Fruit fly (Drosophila melanogaster) whole organism, embryonic: ENCODE results near the gene path.

Experiments
- Adf1 ChIP-seq: fragments of 200-800 bp; sonication (Bioruptor generic); IDR thresholded peaks from 2 replicates; pipeline ENCODE4 v1.3.6; 2022; ENCODE audit warnings: missing biosample characterization, missing genetic modification characterization
- CG11398 ChIP-seq: fragments of 200-800 bp; sonication (Bioruptor generic); optimal IDR thresholded peaks from 2 replicates; lab custom pipeline; 2016; ENCODE audit warnings: missing biosample characterization, missing genetic modification characterization
- CG11723 ChIP-seq: fragments of 200-800 bp; sonication (Bioruptor generic); optimal IDR thresholded peaks from 2 replicates; lab custom pipeline; 2017; ENCODE audit warnings: missing biosample characterization, mild to moderate bottlenecking, missing genetic modification characterization
- CG13894 ChIP-seq: fragments of 200-800 bp; sonication (Bioruptor generic); optimal IDR thresholded peaks from 3 replicates; lab custom pipeline; 2018; ENCODE audit warnings: missing biosample characterization, mild to moderate bottlenecking, missing genetic modification characterization, moderate library complexity
- CG14710 ChIP-seq: fragments of 200-800 bp; sonication (Bioruptor generic); optimal IDR thresholded peaks from 3 replicates; lab custom pipeline; 2019; ENCODE audit warnings: missing biosample characterization, mild to moderate bottlenecking, missing genetic modification characterization, moderate library complexity
- CG1602 ChIP-seq: fragments of 200-800 bp; sonication (Bioruptor generic); optimal IDR thresholded peaks from 3 replicates; lab custom pipeline; 2016; ENCODE audit warnings: missing biosample characterization, missing genetic modification characterization
- CG16863 ChIP-seq: fragments of 200-800 bp; sonication (Bioruptor generic); optimal IDR thresholded peaks from 3 replicates; lab custom pipeline; 2016; ENCODE audit warnings: missing biosample characterization, missing genetic modification characterization
- CG17912 ChIP-seq: fragments of 200-800 bp; sonication (Bioruptor generic); optimal IDR thresholded peaks from 2 replicates; lab custom pipeline; 2018; ENCODE audit warnings: missing biosample characterization, mild to moderate bottlenecking, missing genetic modification characterization
- CG3407 ChIP-seq: fragments of 200-800 bp; sonication (Bioruptor generic); optimal IDR thresholded peaks from 2 replicates; lab custom pipeline; 2018; ENCODE audit warnings: missing biosample characterization, mild to moderate bottlenecking, missing genetic modification characterization
- CG34224 ChIP-seq: fragments of 200-800 bp; sonication (Bioruptor generic); IDR thresholded peaks from 3 replicates; pipeline ENCODE4 v1.3.6; 2022; ENCODE audit warnings: missing biosample characterization, missing genetic modification characterization; ENCODE audit not compliant: partially characterized antibody
- CG4730 ChIP-seq: fragments of 200-800 bp; sonication (Bioruptor generic); IDR thresholded peaks from 2 replicates; pipeline ENCODE4 v1.3.6; 2022; ENCODE audit warnings: missing biosample characterization, missing genetic modification characterization
- CG6765 ChIP-seq: fragments of 200-800 bp; sonication (Bioruptor generic); optimal IDR thresholded peaks from 3 replicates; lab custom pipeline; 2017; ENCODE audit warnings: missing biosample characterization, mild to moderate bottlenecking, missing genetic modification characterization
- CG8765 ChIP-seq: fragments of 200-800 bp; sonication (Bioruptor generic); IDR thresholded peaks from 2 replicates; pipeline ENCODE4 v1.3.6; 2022; ENCODE audit warnings: missing biosample characterization, missing genetic modification characterization
- CG8924 ChIP-seq: fragments of 200-800 bp; optimal IDR thresholded peaks from 3 replicates; lab custom pipeline; 2019; ENCODE audit warnings: missing biosample characterization, mild to moderate bottlenecking, missing genetic modification characterization, moderate library complexity
- CG8944 ChIP-seq: fragments of 200-800 bp; sonication (Bioruptor generic); optimal IDR thresholded peaks from 3 replicates; lab custom pipeline; 2016; ENCODE audit warnings: missing biosample characterization, missing genetic modification characterization
- D19B ChIP-seq: fragments of 200-800 bp; sonication (Bioruptor generic); optimal IDR thresholded peaks from 2 replicates; lab custom pipeline; 2017; ENCODE audit warnings: missing biosample characterization, mild to moderate bottlenecking, missing genetic modification characterization
- Drgx ChIP-seq: fragments of 200-800 bp; sonication (Bioruptor generic); IDR thresholded peaks from 2 replicates; pipeline ENCODE4 v1.3.6; 2022; ENCODE audit warnings: missing biosample characterization, missing genetic modification characterization
- Ets65A ChIP-seq: fragments of 200-800 bp; sonication (Bioruptor generic); peaks from one replicate; lab custom pipeline; 2016; ENCODE audit warnings: missing biosample characterization, missing genetic modification characterization
- Fer3 ChIP-seq: fragments of 200-800 bp; sonication (Bioruptor generic); optimal IDR thresholded peaks from 2 replicates; lab custom pipeline; 2018; ENCODE audit warnings: missing biosample characterization, mild to moderate bottlenecking, missing genetic modification characterization, moderate library complexity
- HLH4C ChIP-seq: fragments of 200-800 bp; sonication (Bioruptor generic); IDR thresholded peaks from 3 replicates; pipeline ENCODE4 v1.3.6; 2022; ENCODE audit warnings: missing biosample characterization, missing genetic modification characterization; ENCODE audit not compliant: partially characterized antibody
- Hr3 ChIP-seq: fragments of 200-800 bp; sonication (Bioruptor generic); optimal IDR thresholded peaks from 3 replicates; lab custom pipeline; 2016; ENCODE audit warnings: missing biosample characterization, missing genetic modification characterization
- Hr39 ChIP-seq: fragments of >200 bp; optimal IDR thresholded peaks from 2 replicates; lab custom pipeline; 2017
- Lim3 ChIP-seq: fragments of 200-800 bp; sonication (Bioruptor generic); IDR thresholded peaks from 2 replicates; pipeline ENCODE4 v1.3.6; 2022; ENCODE audit warnings: missing biosample characterization, missing genetic modification characterization
- NfI ChIP-seq: fragments of 200-800 bp; sonication (Bioruptor generic); optimal IDR thresholded peaks from 3 replicates; lab custom pipeline; 2018; ENCODE audit warnings: missing biosample characterization, mild to moderate bottlenecking, missing genetic modification characterization, moderate library complexity
- Pdp1 ChIP-seq, 2 experiments: fragments of 200-800 bp; sonication (Bioruptor generic); optimal IDR thresholded peaks; 3 replicates each; lab custom pipeline; 2016; ENCODE audit warnings: missing biosample characterization in 2 of 2, missing genetic modification characterization in 2 of 2, mild to moderate bottlenecking in 1 of 2, moderate library complexity in 1 of 2
- Ravus ChIP-seq: fragments of 200-800 bp; sonication (Bioruptor generic); IDR thresholded peaks from 2 replicates; pipeline ENCODE4 v1.3.6; 2022; ENCODE audit warnings: missing biosample characterization, missing genetic modification characterization
- Vsx1 ChIP-seq: fragments of 200-800 bp; sonication (Bioruptor generic); optimal IDR thresholded peaks from 2 replicates; lab custom pipeline; 2017; ENCODE audit warnings: missing biosample characterization, mild to moderate bottlenecking, missing genetic modification characterization, missing genetic modification reagents
- al ChIP-seq: fragments of 200-800 bp; sonication (Bioruptor generic); IDR thresholded peaks from 2 replicates; pipeline ENCODE4 v1.3.6; 2022; ENCODE audit warnings: missing biosample characterization, missing genetic modification characterization
- amos ChIP-seq: fragments of 200-800 bp; sonication (Bioruptor generic); IDR thresholded peaks from 2 replicates; pipeline ENCODE4 v1.3.6; 2022; ENCODE audit warnings: missing biosample characterization, missing genetic modification characterization; ENCODE audit not compliant: partially characterized antibody
- ara ChIP-seq: fragments of 200-800 bp; sonication (Bioruptor generic); IDR thresholded peaks from 2 replicates; pipeline ENCODE4 v1.3.6; 2022; ENCODE audit warnings: missing biosample characterization, missing genetic modification characterization
- ato ChIP-seq: fragments of 200-800 bp; sonication (Bioruptor generic); IDR thresholded peaks from 2 replicates; pipeline ENCODE4 v1.3.6; 2022; ENCODE audit warnings: missing biosample characterization, missing genetic modification characterization; ENCODE audit not compliant: partially characterized antibody
- cad ChIP-seq: fragments of >200 bp; optimal IDR thresholded peaks from 2 replicates; lab custom pipeline; 2017; ENCODE audit warnings: missing biosample characterization, missing genetic modification characterization
- danr ChIP-seq: fragments of 200-800 bp; sonication (Bioruptor generic); IDR thresholded peaks from 2 replicates; pipeline ENCODE4 v1.3.6; 2022; ENCODE audit warnings: missing biosample characterization, missing genetic modification characterization
- dati ChIP-seq: fragments of 200-800 bp; sonication (Bioruptor generic); IDR thresholded peaks from 2 replicates; pipeline ENCODE4 v1.3.6; 2022; ENCODE audit warnings: missing biosample characterization, missing genetic modification characterization
- dmrt99B ChIP-seq: fragments of 200-800 bp; sonication (Bioruptor generic); optimal IDR thresholded peaks from 2 replicates; lab custom pipeline; 2018; ENCODE audit warnings: missing biosample characterization, mild to moderate bottlenecking, missing genetic modification characterization, moderate library complexity
- ftz-f1 ChIP-seq: fragments of 200-800 bp; sonication (Bioruptor generic); optimal IDR thresholded peaks from 2 replicates; lab custom pipeline; 2016; ENCODE audit warnings: missing biosample characterization, missing genetic modification characterization
- fu2 ChIP-seq: fragments of 200-800 bp; sonication (Bioruptor generic); optimal IDR thresholded peaks from 2 replicates; lab custom pipeline; 2016; ENCODE audit warnings: missing biosample characterization, missing genetic modification characterization
- jigr1 ChIP-seq: fragments of 200-800 bp; sonication (Bioruptor generic); IDR thresholded peaks from 3 replicates; pipeline ENCODE4 v1.3.6; 2022; ENCODE audit warnings: missing biosample characterization, missing genetic modification characterization
- pho ChIP-seq: fragments of 200-800 bp; sonication (Bioruptor generic); optimal IDR thresholded peaks from 2 replicates; lab custom pipeline; 2016; ENCODE audit warnings: missing biosample characterization, missing genetic modification characterization
- sisA ChIP-seq: fragments of 200-800 bp; sonication (Bioruptor generic); IDR thresholded peaks from 2 replicates; pipeline ENCODE4 v1.3.6; 2022; ENCODE audit warnings: missing biosample characterization, missing genetic modification characterization
- sna ChIP-seq: fragments of 200-800 bp; sonication (Bioruptor generic); IDR thresholded peaks from 2 replicates; pipeline ENCODE4 v1.3.6; 2022; ENCODE audit warnings: missing biosample characterization, missing genetic modification characterization; ENCODE audit not compliant: partially characterized antibody
- trem ChIP-seq: fragments of 200-800 bp; optimal IDR thresholded peaks from 3 replicates; lab custom pipeline; 2019; ENCODE audit warnings: missing biosample characterization, mild to moderate bottlenecking, missing genetic modification characterization, moderate library complexity

path gene

DNA sequence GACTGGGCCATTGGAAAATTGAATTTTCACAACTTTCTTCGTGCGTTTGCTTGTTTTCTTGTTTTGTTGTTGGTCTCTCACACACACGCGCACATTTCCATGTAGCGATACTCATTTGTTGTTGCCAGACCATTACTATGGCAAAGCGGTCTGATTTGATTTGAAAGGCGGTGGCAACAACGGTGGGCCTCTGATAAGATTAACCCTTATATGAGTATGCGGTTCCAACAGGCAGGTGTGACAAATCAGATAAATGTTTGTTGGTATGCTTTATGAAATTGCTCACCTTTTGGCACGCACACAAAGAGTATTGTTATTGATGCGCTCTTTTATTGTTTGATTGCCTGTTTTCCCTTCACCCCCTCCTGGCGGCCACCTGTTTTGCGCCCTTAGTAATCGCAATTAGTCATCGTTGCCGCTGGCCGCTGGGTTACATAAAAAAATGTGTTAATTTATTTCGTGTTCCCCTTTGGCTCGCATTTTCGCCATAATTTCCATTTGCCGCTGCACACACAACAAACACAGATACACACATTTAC lies 57.8 kb downstream of the path start (continued):
- TF ChIP-seq NfI (GFP tag; lab: Kevin White, UChicago) (no peak), Drgx (GFP tag; lab: Robert Waterston, UW) (no peak), ato (GFP tag; lab: Robert Waterston, UW) (no peak), Hr39 (lab: Kevin White, UChicago) (no peak), CG11723 (GFP tag; lab: Kevin White, UChicago) (no peak), Ravus (no peak), sna (GFP tag; lab: Robert Waterston, UW) (0 out of 2 replicates have a peak, but pooled peaks have one; percentile 10), Pdp1 (GFP tag; optimal IDR thresholded peaks at IDR 0.05; lab: Kevin White, UChicago) (peak in 1 of 2 experiments; percentile 93), CG17912 (GFP tag; lab: Kevin White, UChicago) (no peak), ftz-f1 (GFP tag; lab: Kevin White, UChicago) (no peak), CG6765 (GFP tag; lab: Kevin White, UChicago) (no peak), HLH4C (GFP tag; lab: Robert Waterston, UW) (no peak), Vsx1 (GFP tag; lab: Kevin White, UChicago) (no peak), danr (GFP tag; lab: Robert Waterston, UW) (no peak), CG1602 (GFP tag; lab: Kevin White, UChicago) (no peak), al (GFP tag; lab: Robert Waterston, UW) (no peak), trem (tag; lab: Kevin White, UChicago) (no peak), sisA (GFP tag; lab: Robert Waterston, UW) (no peak), CG34224 (GFP tag; lab: Robert Waterston, UW) (no peak), CG14710 (tag; lab: Kevin White, UChicago) (no peak), CG8765 (GFP tag; lab: Robert Waterston, UW) (no peak), dmrt99B (no peak), CG16863 (GFP tag; lab: Kevin White, UChicago) (no peak), pho (GFP tag; lab: Kevin White, UChicago) (no peak), D19B (GFP tag; lab: Kevin White, UChicago) (no peak), ara (no peak), dati (no peak), Adf1 (GFP tag; lab: Robert Waterston, UW) (no peak), CG11398 (GFP tag; lab: Kevin White, UChicago) (no peak), cad (GFP tag; lab: Kevin White, UChicago) (peak; percentile 23), CG3407 (no peak), CG8944 (GFP tag; lab: Kevin White, UChicago) (no peak), fu2 (no peak), CG4730 (GFP tag; lab: Robert Waterston, UW) (no peak), CG8924 (tag; lab: Kevin White, UChicago) (peak; percentile 5), amos (GFP tag; lab: Robert Waterston, UW) (no peak), Lim3 (GFP tag; lab: Robert Waterston, UW) (no peak), Hr3 (GFP tag; lab: Kevin White, UChicago) (no peak), Ets65A (GFP tag; lab: Kevin White, UChicago) (no peak), jigr1 (GFP tag; lab: Robert Waterston, UW) (no peak), Fer3 (tag; lab: Kevin White, UChicago) (peak; percentile 12), CG13894 (tag; lab: Kevin White, UChicago) (no peak)
